Worm (Caenorhabditis elegans) whole organism, late embryonic: ENCODE measurements around the gene M01H9.3.

Source experiments
- F13H6.1 ChIP-seq: sonication (generic microtip); optimal IDR thresholded peaks from 2 replicates; lab custom pipeline; 2016; ENCODE audit warnings: missing genetic modification characterization, missing compliant biosample characterization
- ama-1 ChIP-seq: fragments of 150-350 bp; optimal IDR thresholded peaks from 2 replicates; lab custom pipeline; 2014
- ceh-48 ChIP-seq: sonication (generic microtip); optimal IDR thresholded peaks from 2 replicates; lab custom pipeline; 2016; ENCODE audit warnings: missing genetic modification characterization, inconsistent platforms, missing compliant biosample characterization
- elt-4 ChIP-seq: sonication (generic microtip); optimal IDR thresholded peaks from 2 replicates; lab custom pipeline; 2016; ENCODE audit warnings: missing genetic modification characterization, missing compliant biosample characterization
- hlh-30 ChIP-seq: sonication (generic microtip); optimal IDR thresholded peaks from 2 replicates; lab custom pipeline; 2017; ENCODE audit warnings: antibody characterized with exemption, missing genetic modification characterization, missing compliant biosample characterization; ENCODE audit not compliant: insufficient read depth
- rnt-1 ChIP-seq: sonication (generic microtip); optimal IDR thresholded peaks from 2 replicates; lab custom pipeline; 2016; ENCODE audit warnings: missing genetic modification characterization, missing compliant biosample characterization
- syd-9 ChIP-seq: sonication (generic microtip); optimal IDR thresholded peaks from 2 replicates; lab custom pipeline; 2016; ENCODE audit warnings: mild to moderate bottlenecking, missing genetic modification characterization, moderate library complexity, missing compliant biosample characterization
- unc-86 ChIP-seq: sonication (generic microtip); optimal IDR thresholded peaks from 2 replicates; lab custom pipeline; 2016; ENCODE audit warnings: missing genetic modification characterization, missing compliant biosample characterization
- zip-5 ChIP-seq: sonication (generic microtip); optimal IDR thresholded peaks from 2 replicates; lab custom pipeline; 2016; ENCODE audit warnings: missing genetic modification characterization, missing compliant biosample characterization

DNA sequence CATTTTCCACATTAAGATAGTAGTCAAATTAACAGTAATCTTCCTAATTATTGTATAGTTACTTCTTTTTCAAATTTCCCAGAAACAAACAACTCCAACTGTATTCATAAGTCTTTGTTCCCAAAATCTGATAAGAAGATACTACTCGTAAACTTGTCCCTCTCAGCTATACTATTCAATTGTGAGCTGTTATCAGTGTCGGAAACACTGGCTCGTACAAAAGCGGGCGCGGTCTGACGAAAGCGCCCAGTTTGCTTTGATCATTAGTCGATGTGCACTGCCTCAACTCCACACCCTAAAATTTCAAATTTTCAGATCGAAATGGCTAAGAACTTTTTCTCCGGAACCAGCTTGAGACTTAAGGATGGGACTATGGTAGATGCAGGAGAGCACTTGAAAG lies 9.9 kb upstream of the M01H9.3 start, which contains the start of gene trx-3:
- TF ChIP-seq zip-5 (tag; lab: Kevin White, UChicago) (no peak), rnt-1 (tag; lab: Kevin White, UChicago) (no peak), F13H6.1 (no peak), ceh-48 (tag; lab: Kevin White, UChicago) (no peak), unc-86 (tag; lab: Kevin White, UChicago) (no peak), ama-1 (no peak), syd-9 (tag; lab: Kevin White, UChicago) (no peak), elt-4 (no peak), hlh-30 (tag; lab: Kevin White, UChicago) (no peak)
